Fruit fly (Drosophila melanogaster): ENCODE data around the gene Mipp1.
A peak's percentile ranks its signal among the peaks of the same experiment; 100 is the strongest.

Gene Mipp1

DNA sequence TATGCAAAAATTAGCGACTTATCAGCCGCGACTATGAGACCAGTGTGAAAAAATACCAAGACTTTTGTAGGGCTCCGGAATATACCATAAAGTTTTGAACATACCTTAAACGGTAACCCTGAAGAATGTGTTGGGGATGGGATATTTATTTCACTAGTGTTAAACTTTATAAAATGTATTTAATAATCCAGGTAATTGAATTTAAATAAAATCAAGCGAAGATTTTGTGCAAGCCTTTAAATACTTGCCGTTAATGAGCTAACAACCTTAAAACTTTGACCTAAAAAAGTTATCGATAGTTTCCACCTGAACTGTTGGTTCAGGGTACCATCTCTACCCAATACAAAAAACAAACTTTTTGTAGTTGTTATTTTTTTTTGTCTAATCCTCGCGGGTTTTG lies 39.0 kb upstream of the Mipp1 start, which contains the start of gene CG4101 (continued):
- peak; percentile 85 for TF ChIP-seq phol (tag; optimal IDR thresholded peaks at IDR 0.05)
- peak; percentile 67 for TF ChIP-seq Bdp1 (GFP tag; optimal IDR thresholded peaks at IDR 0.05)
- no peak for TF ChIP-seq pan (optimal IDR thresholded peaks at IDR 0.05)
- TF ChIP-seq pan (GFP tag; optimal IDR thresholded peaks at IDR 0.05 in 1 of 2, IDR thresholded peaks at IDR 0.05 in 1 of 2): peak in 1 of 2 experiments; percentile 66
- TF ChIP-seq Scr (GFP tag; IDR thresholded peaks at IDR 0.05; ENCODE audit: partially characterized antibody): peak; percentile 87
- peak; percentile 47 for TF ChIP-seq CG6683 (GFP tag; optimal IDR thresholded peaks at IDR 0.05)
- TF ChIP-seq HLH3B (GFP tag; IDR thresholded peaks at IDR 0.05): peak; percentile 57
- peak; percentile 62 for TF ChIP-seq Atf-2 (GFP tag; optimal IDR thresholded peaks at IDR 0.05)
- TF ChIP-seq ind (GFP tag; optimal IDR thresholded peaks at IDR 0.05): peak; percentile 82
- TF ChIP-seq CG11696 (GFP tag; IDR thresholded peaks at IDR 0.05): peak; percentile 61; the same call in 1 of the 2 replicates
- peak; percentile 77 for TF ChIP-seq CG32772 (GFP tag; IDR thresholded peaks at IDR 0.05)
- no peak for TF ChIP-seq sr (GFP tag; IDR thresholded peaks at IDR 0.05)
- peak; percentile 50 for TF ChIP-seq nom (GFP tag; optimal IDR thresholded peaks at IDR 0.05)
- peak in 1 of 2 experiments; percentile 34 for TF ChIP-seq Eip74EF (GFP tag; optimal IDR thresholded peaks at IDR 0.05)
- no peak for TF ChIP-seq TFAM (GFP tag; optimal IDR thresholded peaks at IDR 0.05)
- TF ChIP-seq CG13123 (GFP tag; optimal IDR thresholded peaks at IDR 0.05): peak; percentile 25
- TF ChIP-seq Aef1 (GFP tag; IDR thresholded peaks at IDR 0.05): peak; percentile 80
- TF ChIP-seq gcm2 (GFP tag; optimal IDR thresholded peaks at IDR 0.05): peak; percentile 50
- TF ChIP-seq zen2 (GFP tag; IDR thresholded peaks at IDR 0.05; ENCODE audit: partially characterized antibody): peak; percentile 73; the same call in 1 of the 3 replicates
- peak; percentile 71 for TF ChIP-seq HLH4C (GFP tag; IDR thresholded peaks at IDR 0.05; ENCODE audit: partially characterized antibody)
- peak; percentile 69; the same call in 2 of the 3 replicates for TF ChIP-seq CG6175 (GFP tag; IDR thresholded peaks at IDR 0.05)
- TF ChIP-seq CG10321 (GFP tag; IDR thresholded peaks at IDR 0.05): 0 out of 2 replicates have a peak, but pooled peaks have one; percentile 38
- TF ChIP-seq tio (GFP tag; optimal IDR thresholded peaks at IDR 0.05): no peak
- TF ChIP-seq HmgZ (tag; optimal IDR thresholded peaks at IDR 0.05): peak; percentile 86
- peak; percentile 60 for TF ChIP-seq CG4328 (GFP tag; optimal IDR thresholded peaks at IDR 0.05)
- TF ChIP-seq ara (GFP tag; IDR thresholded peaks at IDR 0.05): no peak; the same call in 1 of the 2 replicates
- no peak; the same call in 2 of the 3 replicates for TF ChIP-seq hb (GFP tag; IDR thresholded peaks at IDR 0.05; ENCODE audit: partially characterized antibody)
- TF ChIP-seq MBD-R2 (GFP tag; IDR thresholded peaks at IDR 0.05): peak; percentile 86
- peak; percentile 88 for TF ChIP-seq CG7928 (GFP tag; optimal IDR thresholded peaks at IDR 0.05)
- TF ChIP-seq bowl (GFP tag; IDR thresholded peaks at IDR 0.05): no peak
- TF ChIP-seq CG12236 (GFP tag; optimal IDR thresholded peaks at IDR 0.05): peak; percentile 12
- TF ChIP-seq chinmo (GFP tag; IDR thresholded peaks at IDR 0.05; ENCODE audit: partially characterized antibody): no peak
- peak; percentile 84 for TF ChIP-seq unpg (GFP tag; optimal IDR thresholded peaks at IDR 0.05)
- TF ChIP-seq CG4617 (GFP tag; optimal IDR thresholded peaks at IDR 0.05; ENCODE audit: borderline replicate concordance): peak; percentile 51
- TF ChIP-seq Bteb2 (GFP tag; optimal IDR thresholded peaks at IDR 0.05): peak; percentile 57
- TF ChIP-seq Fer3 (tag; optimal IDR thresholded peaks at IDR 0.05): peak; percentile 81
- TF ChIP-seq Pdp1 (GFP tag; optimal IDR thresholded peaks at IDR 0.05): peak; percentile 83 to 87
- peak; percentile 72 for TF ChIP-seq inv (GFP tag; IDR thresholded peaks at IDR 0.05; ENCODE audit: partially characterized antibody)
- TF ChIP-seq Sox102F (GFP tag; optimal IDR thresholded peaks at IDR 0.05): peak; percentile 81
- TF ChIP-seq Side (GFP tag; optimal IDR thresholded peaks at IDR 0.05): peak; percentile 70
- no peak for TF ChIP-seq CG2199 (GFP tag; IDR thresholded peaks at IDR 0.05)
- TF ChIP-seq Blimp-1 (GFP tag; optimal IDR thresholded peaks at IDR 0.05): peak; percentile 71
- TF ChIP-seq CG3163 (GFP tag; optimal IDR thresholded peaks at IDR 0.05): peak; percentile 2
- peak; percentile 62 for TF ChIP-seq Hmx (GFP tag; optimal IDR thresholded peaks at IDR 0.05)
- TF ChIP-seq CG31365 (tag; optimal IDR thresholded peaks at IDR 0.05): peak; percentile 20
- TF ChIP-seq cas (GFP tag; IDR thresholded peaks at IDR 0.05): peak; percentile 63; the same call in 1 of the 2 replicates
- no peak for TF ChIP-seq MESR4 (GFP tag; optimal IDR thresholded peaks at IDR 0.05)
- TF ChIP-seq gcm (GFP tag; optimal IDR thresholded peaks at IDR 0.05): peak; percentile 73
- peak; percentile 63 for TF ChIP-seq CG17359 (tag; optimal IDR thresholded peaks at IDR 0.05)
